Fruit fly (Drosophila melanogaster): ENCODE measurements around the gene CG6813.

CG6813 gene

DNA sequence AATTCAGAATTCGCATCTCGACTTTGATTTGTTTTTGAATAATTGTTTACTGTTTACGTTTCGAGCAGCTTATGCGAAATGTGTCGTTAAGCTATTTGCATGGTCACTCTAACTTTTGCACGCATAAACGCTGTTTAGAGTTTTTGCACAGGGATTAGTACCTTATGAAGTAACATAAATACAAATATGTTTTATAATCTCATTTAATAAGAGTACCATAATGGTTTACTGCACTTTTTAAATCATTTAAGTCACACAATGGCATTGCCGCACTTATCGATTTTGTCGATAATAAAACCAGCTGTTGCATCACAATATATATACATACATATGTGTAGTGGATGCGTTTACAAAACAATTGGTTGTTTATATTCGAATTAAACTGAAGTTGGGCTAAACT is at the start of gene CG6813, which contains the start of gene CG18764:
Gene CG6813 (minus strand): TSS at position 68 of the 400 bp plus-strand sequence.
Gene CG18764 (plus strand): TSS at position 319 of the 400 bp plus-strand sequence.
- TF ChIP-seq CG9705 (GFP tag; optimal IDR thresholded peaks at IDR 0.05) (no peak), Dfd (GFP tag; optimal IDR thresholded peaks at IDR 0.05) (no peak), lola (GFP tag; optimal IDR thresholded peaks at IDR 0.05) (no peak), Jra (GFP tag; optimal IDR thresholded peaks at IDR 0.05) (no peak), Mio (GFP tag; optimal IDR thresholded peaks at IDR 0.05) (no peak), psq (GFP tag; optimal IDR thresholded peaks at IDR 0.05) (no peak), OdsH (GFP tag; optimal IDR thresholded peaks at IDR 0.05) (no peak), ey (GFP tag; optimal IDR thresholded peaks at IDR 0.05) (no peak), Sp1 (GFP tag; optimal IDR thresholded peaks at IDR 0.05) (no peak), CG32264 (GFP tag; optimal IDR thresholded peaks at IDR 0.05) (no peak), sv (GFP tag; optimal IDR thresholded peaks at IDR 0.05) (no peak), rgr (GFP tag; optimal IDR thresholded peaks at IDR 0.05) (no peak), sage (GFP tag; optimal IDR thresholded peaks at IDR 0.05) (no peak)

DNA sequence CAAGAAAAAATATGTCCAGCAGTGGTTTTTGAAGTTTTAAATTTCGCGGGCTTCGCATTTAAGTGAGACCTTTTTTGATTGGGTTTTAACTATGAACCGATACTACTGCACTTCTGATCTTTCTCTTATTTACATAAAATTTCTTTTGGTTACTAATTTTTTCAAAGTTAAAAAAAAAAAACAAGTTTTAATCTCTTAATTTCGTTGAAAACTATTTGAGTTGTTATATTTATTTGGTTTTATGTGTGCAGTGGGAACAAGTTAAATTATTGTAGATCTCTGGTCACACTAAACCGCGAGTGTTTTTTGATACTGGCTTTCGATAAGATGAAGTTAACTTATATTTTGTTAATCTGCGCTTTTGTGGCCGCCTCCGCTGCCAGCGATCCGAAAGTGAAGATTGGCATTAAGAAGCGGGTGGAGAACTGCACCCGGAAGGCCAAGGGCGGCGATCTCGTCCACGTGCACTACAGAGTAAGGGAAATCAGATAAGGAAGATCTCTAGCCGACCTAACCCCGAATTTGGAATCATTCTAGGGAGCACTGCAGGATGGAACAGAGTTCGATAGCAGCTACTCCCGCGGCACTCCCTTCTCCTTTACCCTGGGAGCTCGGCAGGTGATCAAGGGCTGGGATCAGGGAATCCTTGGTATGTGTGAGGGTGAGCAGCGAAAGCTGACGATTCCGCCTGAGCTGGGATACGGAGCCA is 47.7 kb upstream of the CG6813 start, which contains the start of gene CG14715:
Gene CG14715 (plus strand): TSS at position 267 of the 709 bp plus-strand sequence.
- TF ChIP-seq HLH106 (tag; optimal IDR thresholded peaks at IDR 0.05) (peak; percentile 18), br (GFP tag; optimal IDR thresholded peaks at IDR 0.05) (no peak), dmrt93B (GFP tag; optimal IDR thresholded peaks at IDR 0.05) (no peak), lola (GFP tag; optimal IDR thresholded peaks at IDR 0.05) (no peak), sage (GFP tag; optimal IDR thresholded peaks at IDR 0.05) (no peak), usp (GFP tag; optimal IDR thresholded peaks at IDR 0.05) (no peak), jim (GFP tag; optimal IDR thresholded peaks at IDR 0.05) (no peak), Dfd (GFP tag; optimal IDR thresholded peaks at IDR 0.05) (no peak), N (GFP tag; optimal IDR thresholded peaks at IDR 0.05) (no peak), sv (GFP tag; optimal IDR thresholded peaks at IDR 0.05) (no peak), h (GFP tag; optimal IDR thresholded peaks at IDR 0.05) (peak; percentile 57), CG9705 (GFP tag; optimal IDR thresholded peaks at IDR 0.05) (no peak), Jra (GFP tag; optimal IDR thresholded peaks at IDR 0.05) (no peak), Rel (GFP tag; optimal IDR thresholded peaks at IDR 0.05) (no peak), Rel (tag; optimal IDR thresholded peaks at IDR 0.05) (peak; percentile 1), OdsH (GFP tag; optimal IDR thresholded peaks at IDR 0.05) (peak; percentile 28), CG32264 (GFP tag; optimal IDR thresholded peaks at IDR 0.05) (no peak), dsf (GFP tag; optimal IDR thresholded peaks at IDR 0.05; ENCODE audit: borderline replicate concordance) (no peak), GATAd (GFP tag; optimal IDR thresholded peaks at IDR 0.05) (no peak), Hr78 (GFP tag; optimal IDR thresholded peaks at IDR 0.05) (no peak), Myc (optimal IDR thresholded peaks at IDR 0.05) (no peak), tai (GFP tag; optimal IDR thresholded peaks at IDR 0.05) (no peak), Vsx2 (GFP tag; optimal IDR thresholded peaks at IDR 0.05; ENCODE audit: partially characterized antibody) (no peak), Hr83 (GFP tag; optimal IDR thresholded peaks at IDR 0.05; ENCODE audit: poor library complexity, severe bottlenecking) (no peak), fru (GFP tag; optimal IDR thresholded peaks at IDR 0.05) (peak; percentile 54), rgr (GFP tag; optimal IDR thresholded peaks at IDR 0.05) (peak; percentile 46), Abd-B (GFP tag; optimal IDR thresholded peaks at IDR 0.05) (no peak), psq (GFP tag; optimal IDR thresholded peaks at IDR 0.05) (no peak), pan (optimal IDR thresholded peaks at IDR 0.05) (no peak), Hnf4 (GFP tag; optimal IDR thresholded peaks at IDR 0.05) (no peak), Mio (GFP tag; optimal IDR thresholded peaks at IDR 0.05) (no peak), CrebA (GFP tag; optimal IDR thresholded peaks at IDR 0.05; ENCODE audit: borderline replicate concordance) (no peak), ey (GFP tag; optimal IDR thresholded peaks at IDR 0.05) (peak; percentile 49), Dif (GFP tag; optimal IDR thresholded peaks at IDR 0.05; ENCODE audit: partially characterized antibody) (no peak), dl (GFP tag; optimal IDR thresholded peaks at IDR 0.05; ENCODE audit: insufficient read depth in 1 of 2, partially characterized antibody in 2 of 2) (no peak), woc (GFP tag; optimal IDR thresholded peaks at IDR 0.05) (peak; percentile 27), foxo (GFP tag; optimal IDR thresholded peaks at IDR 0.05) (peak in 1 of 2 experiments; percentile 54), brk (GFP tag; optimal IDR thresholded peaks at IDR 0.05) (no peak), Sp1 (GFP tag; optimal IDR thresholded peaks at IDR 0.05) (peak; percentile 16)
